Fruit fly (Drosophila melanogaster) whole organism, pupa: ENCODE measurements around the gene TwdlQ.

Source experiments
- CG10348 ChIP-seq: fragments of 200-800 bp; sonication (Bioruptor generic); IDR thresholded peaks from 2 replicates; pipeline ENCODE4 v1.3.6; 2022; ENCODE audit warnings: missing biosample characterization, missing genetic modification characterization
- CG13204 ChIP-seq: fragments of 200-800 bp; sonication (Bioruptor generic); optimal IDR thresholded peaks from 2 replicates; lab custom pipeline; 2018; ENCODE audit warnings: missing biosample characterization, mild to moderate bottlenecking, missing genetic modification characterization, moderate library complexity
- CG14655 ChIP-seq: fragments of 200-800 bp; sonication (Bioruptor generic); optimal IDR thresholded peaks from 3 replicates; lab custom pipeline; 2017; ENCODE audit warnings: mild to moderate bottlenecking, missing biosample characterization, missing genetic modification reagents, missing genetic modification characterization
- CG15710 ChIP-seq: fragments of 200-800 bp; sonication (Bioruptor generic); optimal IDR thresholded peaks from 2 replicates; lab custom pipeline; 2018; ENCODE audit warnings: missing biosample characterization, mild to moderate bottlenecking, missing genetic modification characterization, moderate library complexity
- CG17806 ChIP-seq: fragments of 200-800 bp; sonication (Bioruptor generic); optimal IDR thresholded peaks from 2 replicates; lab custom pipeline; 2018; ENCODE audit warnings: missing biosample characterization, mild to moderate bottlenecking, missing genetic modification characterization, moderate library complexity
- CG32121 ChIP-seq: fragments of 200-800 bp; sonication (Bioruptor generic); IDR thresholded peaks from 2 replicates; pipeline ENCODE4 v1.3.6; 2022; ENCODE audit warnings: missing biosample characterization, missing genetic modification characterization
- CG34367 ChIP-seq: fragments of 200-800 bp; sonication (Bioruptor generic); optimal IDR thresholded peaks from 2 replicates; lab custom pipeline; 2018; ENCODE audit warnings: missing biosample characterization, mild to moderate bottlenecking, missing genetic modification characterization
- CG4496 ChIP-seq: fragments of 200-800 bp; sonication (Bioruptor generic); IDR thresholded peaks from 3 replicates; pipeline ENCODE4 v1.3.6; 2022; ENCODE audit warnings: missing biosample characterization, missing genetic modification characterization
- CG8159 ChIP-seq: fragments of 200-800 bp; sonication (Bioruptor generic); optimal IDR thresholded peaks from 3 replicates; lab custom pipeline; 2018; ENCODE audit warnings: missing biosample characterization, mild to moderate bottlenecking, missing genetic modification characterization, moderate library complexity
- CG9948 ChIP-seq: fragments of 200-800 bp; sonication (Bioruptor generic); optimal IDR thresholded peaks from 2 replicates; lab custom pipeline; 2018; ENCODE audit warnings: missing biosample characterization, mild to moderate bottlenecking, missing genetic modification characterization, moderate library complexity
- EcR ChIP-seq: fragments of 200-800 bp; sonication (Bioruptor generic); optimal IDR thresholded peaks from 3 replicates; lab custom pipeline; 2019; ENCODE audit warnings: missing biosample characterization, missing genetic modification characterization, mild to moderate bottlenecking, moderate library complexity, missing genetic modification reagents
- Ets98B ChIP-seq: fragments of 200-800 bp; sonication (Bioruptor generic); IDR thresholded peaks from 2 replicates; pipeline ENCODE4 v1.3.6; 2022; ENCODE audit warnings: missing biosample characterization, missing genetic modification characterization
- Pif1A ChIP-seq: fragments of 200-800 bp; sonication (Bioruptor generic); optimal IDR thresholded peaks from 3 replicates; lab custom pipeline; 2016; ENCODE audit warnings: missing biosample characterization, missing genetic modification characterization
- rn ChIP-seq: fragments of 200-800 bp; sonication (Bioruptor generic); IDR thresholded peaks from 2 replicates; pipeline ENCODE4 v1.3.6; 2022; ENCODE audit warnings: missing biosample characterization, missing genetic modification characterization

- TF ChIP-seq CG9948 (tag; lab: Kevin White, UChicago) (no peak), CG13204 (no peak), CG10348 (GFP tag; lab: Robert Waterston, UW) (no peak), EcR (GFP tag; lab: Kevin White, UChicago) (no peak), CG34367 (tag; lab: Kevin White, UChicago) (no peak), CG17806 (tag; lab: Kevin White, UChicago) (no peak), Ets98B (GFP tag; lab: Robert Waterston, UW) (no peak), CG15710 (tag; lab: Kevin White, UChicago) (no peak), CG14655 (GFP tag; lab: Kevin White, UChicago) (peak; percentile 15), CG4496 (GFP tag; lab: Robert Waterston, UW) (no peak), CG8159 (tag; lab: Kevin White, UChicago) (peak; percentile 6), CG32121 (GFP tag; lab: Robert Waterston, UW) (no peak), rn (GFP tag; lab: Robert Waterston, UW) (no peak), Pif1A (GFP tag; lab: Kevin White, UChicago) (no peak)
These were observed 21.8 kb downstream of the TwdlQ start for dm6 chr3R:26671525-26672132.
